Worm (Caenorhabditis elegans) whole organism, young adult: ENCODE results near the gene bkip-1.
A peak's percentile ranks its signal among the peaks of the same experiment; 100 is the strongest.

Source experiments
- B0019.2 ChIP-seq: fragments of 200-800 bp; sonication (Bioruptor generic); conservative IDR thresholded peaks from 2 replicates; pipeline ENCODE4 v1.3.6; 2022; ENCODE audit warnings: missing genetic modification reagents, missing genetic modification characterization, missing compliant biosample characterization
- B0035.1 ChIP-seq: sonication (generic microtip); optimal IDR thresholded peaks from 2 replicates; lab custom pipeline; 2016; ENCODE audit warnings: missing genetic modification characterization, mild to moderate bottlenecking, missing compliant biosample characterization, missing genotype, missing genetic modification reagents
- B0261.1 ChIP-seq: sonication (generic microtip); optimal IDR thresholded peaks from 2 replicates; lab custom pipeline; 2016; ENCODE audit warnings: mild to moderate bottlenecking, missing genetic modification characterization, moderate library complexity, missing compliant biosample characterization
- C17E4.6 ChIP-seq: fragments of 200-800 bp; sonication (Bioruptor generic); IDR thresholded peaks from 2 replicates; pipeline ENCODE4 v1.3.6; 2022; ENCODE audit warnings: missing genetic modification reagents, missing genetic modification characterization, missing compliant biosample characterization
- F33H1.4 ChIP-seq: fragments of 200-800 bp; sonication (Bioruptor generic); IDR thresholded peaks from 2 replicates; pipeline ENCODE4 v1.3.6; 2022; ENCODE audit warnings: missing genetic modification reagents, missing genetic modification characterization, missing compliant biosample characterization
- F37B4.10 ChIP-seq: fragments of 200-800 bp; sonication (Bioruptor generic); IDR thresholded peaks from 2 replicates; pipeline ENCODE4 v1.3.6; 2022; ENCODE audit warnings: missing genetic modification characterization, missing compliant biosample characterization
- F39B2.1 ChIP-seq: fragments of 200-800 bp; sonication (Bioruptor generic); IDR thresholded peaks from 2 replicates; pipeline ENCODE4 v1.3.6; 2022; ENCODE audit warnings: missing genetic modification reagents, missing genetic modification characterization, missing compliant biosample characterization
- F49E8.2 ChIP-seq: sonication (generic microtip); optimal IDR thresholded peaks from 3 replicates; lab custom pipeline; 2017; ENCODE audit warnings: missing genetic modification characterization, mild to moderate bottlenecking, missing compliant biosample characterization, antibody characterized with exemption, moderate library complexity; ENCODE audit not compliant: insufficient read depth
- F55B11.4 ChIP-seq: sonication (generic microtip); optimal IDR thresholded peaks from 2 replicates; lab custom pipeline; 2016; ENCODE audit warnings: missing compliant biosample characterization, missing genetic modification characterization, borderline replicate concordance; ENCODE audit not compliant: insufficient read depth
- F57A8.1 ChIP-seq: fragments of 200-800 bp; sonication (Bioruptor generic); optimal IDR thresholded peaks from 2 replicates; lab custom pipeline; 2018; ENCODE audit warnings: mild to moderate bottlenecking, missing genetic modification characterization, moderate library complexity, missing compliant biosample characterization
- F57C9.4 ChIP-seq: sonication (generic microtip); optimal IDR thresholded peaks from 2 replicates; lab custom pipeline; 2017; ENCODE audit warnings: mild to moderate bottlenecking, missing genetic modification characterization, missing compliant biosample characterization
- K12H6.12 ChIP-seq: fragments of 200-800 bp; sonication (Bioruptor generic); optimal IDR thresholded peaks from 2 replicates; lab custom pipeline; 2018; ENCODE audit warnings: mild to moderate bottlenecking, missing genetic modification characterization, missing compliant biosample characterization
- T26A5.8 ChIP-seq: sonication (generic microtip); optimal IDR thresholded peaks from 2 replicates; lab custom pipeline; 2016; ENCODE audit warnings: missing genetic modification characterization, missing compliant biosample characterization
- Y95B8A.8 ChIP-seq: fragments of 200-800 bp; sonication (Bioruptor generic); IDR thresholded peaks from 2 replicates; pipeline ENCODE4 v1.3.6; 2022; ENCODE audit warnings: missing genetic modification reagents, missing genetic modification characterization, missing compliant biosample characterization
- ama-1 ChIP-seq, 3 experiments: fragments of 150-350 bp in 1 of 3; sonication (generic microtip) in 2 of 3; optimal IDR thresholded peaks; 2 replicates each; lab custom pipeline; 2014 to 2018; ENCODE audit warnings: missing biosample characterization in 2 of 3, missing genetic modification characterization in 2 of 3, missing genetic modification reagents in 2 of 3
- aptf-3 ChIP-seq: fragments of 200-800 bp; sonication (Bioruptor generic); IDR thresholded peaks from 2 replicates; pipeline ENCODE4 v1.3.6; 2022; ENCODE audit warnings: missing genetic modification characterization, missing compliant biosample characterization
- attf-3 ChIP-seq: fragments of 200-800 bp; sonication (Bioruptor generic); conservative IDR thresholded peaks from 2 replicates; pipeline ENCODE4 v1.3.6; 2022; ENCODE audit warnings: missing genetic modification reagents, missing genetic modification characterization, missing compliant biosample characterization
- attf-5 ChIP-seq: fragments of 200-800 bp; sonication (Bioruptor generic); optimal IDR thresholded peaks from 2 replicates; lab custom pipeline; 2018; ENCODE audit warnings: mild to moderate bottlenecking, missing genetic modification characterization, missing compliant biosample characterization
- attf-6 ChIP-seq: fragments of 200-800 bp; sonication (Bioruptor generic); IDR thresholded peaks from 2 replicates; pipeline ENCODE4 v1.3.6; 2022; ENCODE audit warnings: missing genetic modification reagents, missing genetic modification characterization, missing compliant biosample characterization
- cebp-1 ChIP-seq, 2 experiments: fragments of 200-800 bp in 1 of 2; sonication (Bioruptor generic) in 1 of 2; sonication (generic microtip) in 1 of 2; IDR thresholded peaks in 1 of 2; optimal IDR thresholded peaks in 1 of 2; 2 replicates each; pipeline versions ENCODE4 v1.3.6 to Lab custom; 2017 to 2022; ENCODE audit warnings: missing compliant biosample characterization in 2 of 2, missing genetic modification characterization in 2 of 2, mild to moderate bottlenecking in 1 of 2, missing genetic modification reagents in 1 of 2, moderate library complexity in 1 of 2
- ceh-40 ChIP-seq: fragments of 200-800 bp; sonication (Bioruptor generic); IDR thresholded peaks from 2 replicates; pipeline ENCODE4 v1.3.6; 2022; ENCODE audit warnings: missing genetic modification characterization, missing compliant biosample characterization
- ceh-58 ChIP-seq: fragments of 200-800 bp; sonication (Bioruptor generic); IDR thresholded peaks from 2 replicates; pipeline ENCODE4 v1.3.6; 2022; ENCODE audit warnings: missing genetic modification characterization, missing compliant biosample characterization
- ceh-91 ChIP-seq: fragments of 200-800 bp; sonication (Bioruptor generic); IDR thresholded peaks from 2 replicates; pipeline ENCODE4 v1.3.6; 2022; ENCODE audit warnings: missing genetic modification reagents, missing genetic modification characterization, missing compliant biosample characterization
- die-1 ChIP-seq: sonication (generic microtip); optimal IDR thresholded peaks from 2 replicates; lab custom pipeline; 2016; ENCODE audit warnings: missing genotype, mild to moderate bottlenecking, missing genetic modification characterization, missing compliant biosample characterization
- egl-18 ChIP-seq: fragments of 200-800 bp; sonication (Bioruptor generic); IDR thresholded peaks from 2 replicates; pipeline ENCODE4 v1.3.6; 2022; ENCODE audit warnings: missing genetic modification reagents, missing genetic modification characterization, missing compliant biosample characterization
- him-1 ChIP-seq: sonication (generic microtip); optimal IDR thresholded peaks from 2 replicates; lab custom pipeline; 2016; ENCODE audit warnings: missing genotype, missing genetic modification reagents, missing genetic modification characterization, missing compliant biosample characterization
- hmg-1.2 ChIP-seq: fragments of 200-800 bp; sonication (Bioruptor generic); IDR thresholded peaks from 2 replicates; pipeline ENCODE4 v1.3.6; 2022; ENCODE audit warnings: missing genetic modification reagents, missing genetic modification characterization, missing compliant biosample characterization
- lin-26 ChIP-seq: fragments of 200-800 bp; sonication (Bioruptor generic); IDR thresholded peaks from 2 replicates; pipeline ENCODE4 v1.3.6; 2022; ENCODE audit warnings: missing genetic modification reagents, missing genetic modification characterization, missing compliant biosample characterization
- lsy-27 ChIP-seq: sonication (generic microtip); optimal IDR thresholded peaks from 2 replicates; lab custom pipeline; 2017; ENCODE audit warnings: missing genetic modification characterization, mild to moderate bottlenecking, missing compliant biosample characterization, antibody characterized with exemption, missing genotype, borderline replicate concordance; ENCODE audit not compliant: insufficient read depth
- madf-10 ChIP-seq: sonication (generic microtip); optimal IDR thresholded peaks from 2 replicates; lab custom pipeline; 2016; ENCODE audit warnings: mild to moderate bottlenecking, missing genetic modification characterization, missing compliant biosample characterization
- madf-8 ChIP-seq: fragments of 200-800 bp; sonication (Bioruptor generic); conservative IDR thresholded peaks from 2 replicates; pipeline ENCODE4 v1.3.6; 2022; ENCODE audit warnings: missing genetic modification reagents, missing genetic modification characterization, missing compliant biosample characterization
- mcd-1 ChIP-seq: fragments of 200-800 bp; sonication (Bioruptor generic); IDR thresholded peaks from 2 replicates; pipeline ENCODE4 v1.3.6; 2022; ENCODE audit warnings: missing genetic modification reagents, missing genetic modification characterization, missing compliant biosample characterization
- mxl-1 ChIP-seq: sonication (generic microtip); optimal IDR thresholded peaks from 2 replicates; lab custom pipeline; 2016; ENCODE audit warnings: missing genetic modification characterization, missing compliant biosample characterization
- nfyb-1 ChIP-seq: fragments of 200-800 bp; sonication (Bioruptor generic); IDR thresholded peaks from 2 replicates; pipeline ENCODE4 v1.3.6; 2022; ENCODE audit warnings: missing genetic modification reagents, missing genetic modification characterization, missing compliant biosample characterization
- pbrm-1 ChIP-seq: fragments of 200-800 bp; sonication (Bioruptor generic); IDR thresholded peaks from 2 replicates; pipeline ENCODE4 v1.3.6; 2022; ENCODE audit warnings: missing genetic modification reagents, missing genetic modification characterization, missing compliant biosample characterization
- rcor-1 ChIP-seq: fragments of 200-800 bp; sonication (Bioruptor generic); IDR thresholded peaks from 2 replicates; pipeline ENCODE4 v1.3.6; 2022; ENCODE audit warnings: missing genetic modification reagents, missing genetic modification characterization, missing compliant biosample characterization
- rec-8 ChIP-seq, 2 experiments: sonication (generic microtip); optimal IDR thresholded peaks; 2 replicates each; lab custom pipeline; 2016; ENCODE audit warnings: mild to moderate bottlenecking in 2 of 2, missing genetic modification characterization in 2 of 2, missing genetic modification reagents in 2 of 2, missing genotype in 2 of 2, missing biosample characterization in 1 of 2, missing compliant biosample characterization in 1 of 2, moderate library complexity in 1 of 2
- sea-2 ChIP-seq: fragments of 200-800 bp; sonication (Bioruptor generic); IDR thresholded peaks from 2 replicates; pipeline ENCODE4 v1.3.6; 2022; ENCODE audit warnings: missing genetic modification characterization, missing compliant biosample characterization
- tbx-9 ChIP-seq: sonication (generic microtip); optimal IDR thresholded peaks from 2 replicates; lab custom pipeline; 2016; ENCODE audit warnings: borderline replicate concordance, missing genetic modification characterization, inconsistent platforms, missing compliant biosample characterization
- unc-130 ChIP-seq: sonication (generic microtip); optimal IDR thresholded peaks from 2 replicates; lab custom pipeline; 2016; ENCODE audit warnings: missing genetic modification reagents, missing genetic modification characterization, missing compliant biosample characterization
- xnd-1 ChIP-seq: sonication (generic microtip); optimal IDR thresholded peaks from 2 replicates; lab custom pipeline; 2016; ENCODE audit warnings: missing genotype, missing genetic modification reagents, missing genetic modification characterization, missing compliant biosample characterization
- zim-3 ChIP-seq: sonication (generic microtip); optimal IDR thresholded peaks from 2 replicates; lab custom pipeline; 2017; ENCODE audit warnings: mild to moderate bottlenecking, missing genetic modification characterization, moderate library complexity, missing compliant biosample characterization
- ztf-22 ChIP-seq: fragments of 200-800 bp; sonication (Bioruptor generic); optimal IDR thresholded peaks from 2 replicates; lab custom pipeline; 2018; ENCODE audit warnings: mild to moderate bottlenecking, missing genetic modification characterization, moderate library complexity, missing compliant biosample characterization
- ztf-25 ChIP-seq: fragments of 200-800 bp; sonication (Bioruptor generic); IDR thresholded peaks from 2 replicates; pipeline ENCODE4 v1.3.6; 2022; ENCODE audit warnings: missing genetic modification reagents, missing genetic modification characterization, missing compliant biosample characterization
- ztf-26 ChIP-seq: sonication (generic microtip); optimal IDR thresholded peaks from 2 replicates; lab custom pipeline; 2017; ENCODE audit warnings: missing genetic modification characterization, missing compliant biosample characterization
- ztf-3 ChIP-seq: fragments of 200-800 bp; sonication (Bioruptor generic); optimal IDR thresholded peaks from 2 replicates; lab custom pipeline; 2018; ENCODE audit warnings: mild to moderate bottlenecking, missing genetic modification characterization, missing compliant biosample characterization

The bkip-1 gene

DNA sequence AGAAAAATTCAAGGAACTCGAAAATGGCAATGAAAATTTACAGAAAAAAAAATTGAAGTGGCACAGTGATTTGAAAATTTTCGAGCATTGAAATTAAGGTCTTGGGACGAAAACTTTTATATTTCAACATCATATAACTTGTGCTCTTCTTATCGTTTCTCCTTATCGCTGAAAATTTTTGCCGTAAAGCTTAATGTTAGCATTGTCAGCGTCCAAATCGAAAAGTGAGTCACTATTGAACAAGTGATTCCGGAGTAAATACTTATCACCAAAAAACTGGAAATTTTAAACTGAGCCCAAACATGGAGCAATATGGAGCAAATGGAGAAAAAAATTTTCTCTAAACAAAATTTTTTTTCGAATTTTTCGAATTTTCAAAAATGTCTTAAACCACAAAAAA lies 45.3 kb upstream of the bkip-1 start:
- TF ChIP-seq lin-26 (GFP tag; lab: Robert Waterston, UW): no peak
- no peak for TF ChIP-seq ceh-40 (GFP tag; lab: Robert Waterston, UW)
- no peak for TF ChIP-seq zim-3 (tag; lab: Kevin White, UChicago)
- TF ChIP-seq C17E4.6 (GFP tag; lab: Robert Waterston, UW): no peak
- no peak for TF ChIP-seq ceh-58
- TF ChIP-seq ztf-3 (GFP tag; lab: Kevin White, UChicago): no peak
- TF ChIP-seq ama-1 (optimal IDR thresholded peaks at IDR 0.05; lab: Kevin White, UChicago): no peak
- TF ChIP-seq ama-1 (GFP tag; optimal IDR thresholded peaks at IDR 0.05; lab: Kevin White, UChicago): no peak
- no peak for TF ChIP-seq hmg-1.2 (GFP tag; lab: Robert Waterston, UW)
- TF ChIP-seq die-1 (tag; lab: Kevin White, UChicago): no peak
- TF ChIP-seq mxl-1 (tag; lab: Kevin White, UChicago): no peak
- TF ChIP-seq B0261.1 (tag; lab: Kevin White, UChicago): no peak

DNA sequence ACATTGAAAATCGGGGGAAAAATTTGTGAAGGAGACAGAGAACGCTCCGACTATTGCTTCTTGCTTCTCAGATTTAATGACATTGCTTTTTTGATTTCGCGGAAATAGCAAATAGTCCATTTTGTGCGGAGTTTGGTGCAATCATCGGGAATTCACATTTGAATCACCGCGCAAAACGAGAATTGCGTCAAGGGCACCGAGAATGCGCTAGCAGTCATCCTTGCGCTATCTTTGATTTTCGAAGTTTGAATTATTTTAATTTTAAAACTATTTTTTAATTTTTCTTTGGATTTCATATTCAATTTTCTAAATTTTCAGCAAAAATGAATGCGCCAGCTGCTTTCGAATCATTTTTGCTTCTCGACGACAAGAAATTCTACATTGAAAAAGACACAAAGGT lies 41.3 kb upstream of the bkip-1 start, which contains the start of gene rpb-11:
Gene rpb-11 (plus strand): TSS at position 319 of the 400 bp plus-strand sequence.
- TF ChIP-seq nfyb-1 (peak; percentile 90), B0035.1 (tag; lab: Kevin White, UChicago) (peak; percentile 65), F33H1.4 (peak; percentile 76), F57C9.4 (tag; lab: Kevin White, UChicago) (no peak), B0019.2 (0 out of 2 replicates have a peak, but pooled peaks have one; percentile 42), madf-8 (GFP tag; lab: Robert Waterston, UW) (peak; percentile 59), mcd-1 (GFP tag; lab: Robert Waterston, UW) (peak; percentile 96), attf-6 (GFP tag; lab: Robert Waterston, UW) (peak; percentile 69; the same call in 1 of the 2 replicates), attf-5 (GFP tag; lab: Kevin White, UChicago) (peak; percentile 95), sea-2 (GFP tag; lab: Robert Waterston, UW) (no peak), ztf-25 (GFP tag; lab: Robert Waterston, UW) (no peak), ceh-58 (no peak), tbx-9 (tag; lab: Kevin White, UChicago) (no peak), attf-3 (GFP tag; lab: Robert Waterston, UW) (no peak), F55B11.4 (no peak), F57A8.1 (no peak), pbrm-1 (GFP tag; lab: Robert Waterston, UW) (peak; percentile 90; the same call in 1 of the 2 replicates), ceh-91 (GFP tag; lab: Robert Waterston, UW) (peak; percentile 72), hmg-1.2 (GFP tag; lab: Robert Waterston, UW) (peak; percentile 72), ztf-22 (GFP tag; lab: Kevin White, UChicago) (no peak), T26A5.8 (tag; lab: Kevin White, UChicago) (no peak), F37B4.10 (GFP tag; lab: Robert Waterston, UW) (no peak), egl-18 (GFP tag; lab: Robert Waterston, UW) (no peak), him-1 (tag; lab: Kevin White, UChicago) (peak; percentile 38), mxl-1 (tag; lab: Kevin White, UChicago) (no peak), Y95B8A.8 (peak; percentile 84; the same call in 1 of the 2 replicates), lsy-27 (tag; lab: Kevin White, UChicago) (no peak), madf-10 (peak; percentile 67), F49E8.2 (peak; percentile 57), xnd-1 (peak; percentile 74), K12H6.12 (tag; lab: Kevin White, UChicago) (peak; percentile 62), aptf-3 (GFP tag; lab: Robert Waterston, UW) (no peak), zim-3 (tag; lab: Kevin White, UChicago) (no peak), F39B2.1 (GFP tag; lab: Robert Waterston, UW) (no peak), cebp-1 (GFP tag; IDR thresholded peaks at IDR 0.05; lab: Robert Waterston, UW) (no peak), cebp-1 (tag; optimal IDR thresholded peaks at IDR 0.05; lab: Kevin White, UChicago) (peak; percentile 88), rec-8 (tag; optimal IDR thresholded peaks at IDR 0.05; lab: Kevin White, UChicago) (no peak), unc-130 (peak; percentile 67), rcor-1 (GFP tag; lab: Robert Waterston, UW) (peak; percentile 93), ztf-26 (tag; lab: Kevin White, UChicago) (peak; percentile 83)
